Fruit fly (Drosophila melanogaster) S2 (cell line): ENCODE measurements around the gene svp.

Experiments
- CG8478 ChIP-seq: fragments of >200 bp; optimal IDR thresholded peaks from 2 replicates; lab custom pipeline; 2018
- CTCF ChIP-seq, 2 experiments: fragments of >200 bp; optimal IDR thresholded peaks; 2 replicates each; lab custom pipeline; 2018

- TF ChIP-seq CG8478 (no peak), CTCF (optimal IDR thresholded peaks at IDR 0.05; lab: Kevin White, UChicago) (no peak)
Observed at dm6 chr3R:12323221-12323620, 64.7 kb downstream of the svp start, which contains the start of gene CG10013.
